Worm (Caenorhabditis elegans) whole organism, L2 larva: Measurements from ENCODE around the gene T07E3.2.

ENCODE experiments used
- aly-2 ChIP-seq: fragments of 150-350 bp; optimal IDR thresholded peaks from 2 replicates; lab custom pipeline; 2014; ENCODE audit warnings: missing biosample characterization, missing genetic modification characterization
- ceh-16 ChIP-seq: fragments of 150-350 bp; optimal IDR thresholded peaks from 2 replicates; lab custom pipeline; 2014; ENCODE audit warnings: missing biosample characterization, missing genetic modification characterization
- nhr-6 ChIP-seq: fragments of 150-350 bp; optimal IDR thresholded peaks from 2 replicates; lab custom pipeline; 2014; ENCODE audit warnings: missing biosample characterization, missing genetic modification characterization
- ztf-11 ChIP-seq: sonication (generic microtip); optimal IDR thresholded peaks from 2 replicates; lab custom pipeline; 2017; ENCODE audit warnings: missing biosample characterization, missing genetic modification characterization

DNA sequence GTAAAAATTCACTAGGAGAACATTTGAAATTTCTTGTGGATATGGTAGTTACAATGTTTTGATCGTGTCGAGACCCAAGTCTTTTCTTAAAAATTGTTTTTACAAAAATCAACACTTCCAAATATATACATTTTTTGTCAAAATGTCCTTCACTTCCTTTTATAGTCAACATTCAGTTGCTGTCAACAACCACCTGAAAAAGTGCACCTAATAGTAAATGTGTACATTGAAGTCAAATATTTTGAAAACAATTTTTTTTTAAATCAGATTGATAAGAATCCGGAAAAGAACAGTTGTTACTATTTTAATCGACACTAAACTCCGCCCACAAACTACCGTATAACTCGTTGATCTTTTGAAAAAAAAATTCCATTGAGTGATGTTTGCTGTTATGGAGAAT, 10.8 kb upstream of the T07E3.2 start:
- TF ChIP-seq nhr-6 (no peak), ztf-11 (no peak), ceh-16 (tag; lab: Kevin White, UChicago) (no peak), aly-2 (tag; lab: Kevin White, UChicago) (no peak)
